Worm (Caenorhabditis elegans) whole organism, L4 larva: Measurements from ENCODE around the gene irld-22.

Experiments used
- ZK546.5 ChIP-seq, 2 experiments: sonication (generic microtip); optimal IDR thresholded peaks; 2 replicates each; lab custom pipeline; 2017; ENCODE audit warnings: missing biosample characterization in 2 of 2, missing genetic modification characterization in 2 of 2
- egl-43 ChIP-seq: fragments of 200-800 bp; sonication (Bioruptor generic); IDR thresholded peaks from 2 replicates; pipeline ENCODE4 v1.3.6; 2022; ENCODE audit warnings: missing genetic modification reagents, missing genetic modification characterization, missing compliant biosample characterization
- hlh-11 ChIP-seq: fragments of 200-800 bp; sonication (Bioruptor generic); optimal IDR thresholded peaks from 2 replicates; lab custom pipeline; 2018; ENCODE audit warnings: mild to moderate bottlenecking, missing genetic modification characterization, missing compliant biosample characterization
- mdl-1 ChIP-seq, 2 experiments: fragments of 150-350 bp in 1 of 2; sonication (generic microtip) in 1 of 2; optimal IDR thresholded peaks; 2 replicates each; lab custom pipeline; 2014 to 2017; ENCODE audit warnings: missing biosample characterization in 2 of 2, missing genetic modification characterization in 2 of 2
- nhr-11 ChIP-seq: fragments of 150-350 bp; optimal IDR thresholded peaks from 2 replicates; lab custom pipeline; 2014; ENCODE audit warnings: missing biosample characterization, missing genetic modification characterization
- pha-4 ChIP-seq, 2 experiments: fragments of 150-350 bp in 1 of 2; fragments of 200-800 bp in 1 of 2; sonication (Bioruptor generic) in 1 of 2; IDR thresholded peaks in 1 of 2; optimal IDR thresholded peaks in 1 of 2; 2 replicates each; pipeline versions ENCODE4 v1.3.6 to Lab custom; 2014 to 2022; ENCODE audit warnings: missing genetic modification characterization in 2 of 2, missing genetic modification reagents in 2 of 2, missing biosample characterization in 1 of 2, missing compliant biosample characterization in 1 of 2

DNA sequence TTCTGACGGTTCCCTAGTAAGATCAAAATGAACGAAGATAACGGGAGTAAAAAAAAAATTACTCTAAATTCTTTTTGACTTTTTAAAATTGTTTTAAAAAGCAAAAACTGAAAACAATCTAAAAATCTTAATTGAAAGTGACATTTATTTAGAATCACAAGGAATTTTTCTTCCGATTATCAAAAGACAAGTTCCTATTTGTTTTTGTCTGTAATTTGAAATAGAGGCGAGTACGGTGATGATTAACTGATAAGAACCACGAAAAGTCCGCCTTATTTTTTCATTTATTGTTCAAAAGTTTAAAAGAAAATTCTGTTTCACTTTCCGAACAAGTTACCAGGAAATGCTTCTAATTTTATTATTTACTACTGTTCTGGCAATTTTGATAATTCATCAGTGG is 49.7 kb upstream of the irld-22 start, which contains the start of gene dach-1:
- no peak for TF ChIP-seq ZK546.5 (tag; optimal IDR thresholded peaks at IDR 0.05; lab: Kevin White, UChicago)
- no peak for TF ChIP-seq hlh-11 (tag; lab: Kevin White, UChicago)
- no peak for TF ChIP-seq mdl-1 (tag; optimal IDR thresholded peaks at IDR 0.05; lab: Kevin White, UChicago)
- TF ChIP-seq egl-43 (GFP tag; lab: Robert Waterston, UW), result no peak
- TF ChIP-seq nhr-11 (tag; lab: Kevin White, UChicago), result no peak
- TF ChIP-seq pha-4 (GFP tag; IDR thresholded peaks at IDR 0.05; lab: Robert Waterston, UW), result no peak
- no peak for TF ChIP-seq pha-4 (tag; optimal IDR thresholded peaks at IDR 0.05; lab: Kevin White, UChicago)
